Fruit fly (Drosophila melanogaster) whole organism, embryonic: ENCODE measurements around the gene CG43897.

Source experiments
- Aef1 ChIP-seq: fragments of 200-800 bp; sonication (Bioruptor generic); IDR thresholded peaks from 3 replicates; pipeline ENCODE4 v1.3.6; 2022; ENCODE audit warnings: missing biosample characterization, missing genetic modification characterization
- CG10147 ChIP-seq: fragments of 200-800 bp; sonication (Bioruptor generic); optimal IDR thresholded peaks from 2 replicates; lab custom pipeline; 2019; ENCODE audit warnings: missing biosample characterization, mild to moderate bottlenecking, missing genetic modification characterization, moderate library complexity
- CG10267 ChIP-seq: fragments of 200-800 bp; sonication (Bioruptor generic); optimal IDR thresholded peaks from 2 replicates; lab custom pipeline; 2018; ENCODE audit warnings: missing biosample characterization, mild to moderate bottlenecking, missing genetic modification characterization, moderate library complexity
- CG10979 ChIP-seq: fragments of 200-800 bp; sonication (Bioruptor generic); optimal IDR thresholded peaks from 2 replicates; lab custom pipeline; 2018; ENCODE audit warnings: missing biosample characterization, mild to moderate bottlenecking, missing genetic modification characterization, moderate library complexity
- CG12155 ChIP-seq: fragments of 200-800 bp; sonication (Bioruptor generic); optimal IDR thresholded peaks from 3 replicates; lab custom pipeline; 2016; ENCODE audit warnings: missing biosample characterization, missing genetic modification characterization
- CG1233 ChIP-seq: fragments of 200-800 bp; sonication (Bioruptor generic); optimal IDR thresholded peaks from 4 replicates; lab custom pipeline; 2018; ENCODE audit warnings: missing biosample characterization, mild to moderate bottlenecking, missing genetic modification characterization
- CG14860 ChIP-seq: fragments of 200-800 bp; sonication (Bioruptor generic); IDR thresholded peaks from 3 replicates; pipeline ENCODE4 v1.3.6; 2022; ENCODE audit warnings: missing biosample characterization, missing genetic modification characterization; ENCODE audit not compliant: partially characterized antibody
- CG17359 ChIP-seq: fragments of 200-800 bp; sonication (Bioruptor generic); optimal IDR thresholded peaks from 3 replicates; lab custom pipeline; 2018; ENCODE audit warnings: missing biosample characterization, mild to moderate bottlenecking, missing genetic modification characterization, moderate library complexity
- CG17568 ChIP-seq: fragments of 200-800 bp; sonication (Bioruptor generic); optimal IDR thresholded peaks from 2 replicates; lab custom pipeline; 2018; ENCODE audit warnings: missing biosample characterization, mild to moderate bottlenecking, missing genetic modification characterization, moderate library complexity
- CG17829 ChIP-seq: fragments of 200-800 bp; optimal IDR thresholded peaks from 2 replicates; lab custom pipeline; 2019; ENCODE audit warnings: missing biosample characterization, mild to moderate bottlenecking, missing genetic modification characterization, moderate library complexity
- CG30431 ChIP-seq: fragments of 200-800 bp; sonication (Bioruptor generic); optimal IDR thresholded peaks from 2 replicates; lab custom pipeline; 2017; ENCODE audit warnings: missing biosample characterization, missing genetic modification characterization
- CG31388 ChIP-seq: fragments of 200-800 bp; sonication (Bioruptor generic); optimal IDR thresholded peaks from 2 replicates; lab custom pipeline; 2016; ENCODE audit warnings: missing biosample characterization, missing genetic modification characterization
- CG31441 ChIP-seq: fragments of 200-800 bp; sonication (Bioruptor generic); IDR thresholded peaks from 2 replicates; pipeline ENCODE4 v1.3.6; 2022; ENCODE audit warnings: missing biosample characterization, missing genetic modification characterization
- CG32767 ChIP-seq: fragments of 200-800 bp; sonication (Bioruptor generic); IDR thresholded peaks from 2 replicates; pipeline ENCODE4 v1.3.6; 2022; ENCODE audit warnings: missing biosample characterization, missing genetic modification characterization
- CG33213 ChIP-seq: fragments of 200-800 bp; sonication (Bioruptor generic); optimal IDR thresholded peaks from 3 replicates; lab custom pipeline; 2016; ENCODE audit warnings: missing biosample characterization, missing genetic modification characterization
- CG34224 ChIP-seq: fragments of 200-800 bp; sonication (Bioruptor generic); IDR thresholded peaks from 3 replicates; pipeline ENCODE4 v1.3.6; 2022; ENCODE audit warnings: missing biosample characterization, missing genetic modification characterization; ENCODE audit not compliant: partially characterized antibody
- CG3847 ChIP-seq: fragments of 200-800 bp; sonication (Bioruptor generic); IDR thresholded peaks from 2 replicates; pipeline ENCODE4 v1.3.6; 2022; ENCODE audit warnings: missing biosample characterization, missing genetic modification characterization
- CG5180 ChIP-seq: fragments of 200-800 bp; sonication (Bioruptor generic); optimal IDR thresholded peaks from 3 replicates; lab custom pipeline; 2017; ENCODE audit warnings: missing biosample characterization, missing genetic modification characterization, mild to moderate bottlenecking, moderate library complexity, missing genetic modification reagents
- CG6765 ChIP-seq: fragments of 200-800 bp; sonication (Bioruptor generic); optimal IDR thresholded peaks from 3 replicates; lab custom pipeline; 2017; ENCODE audit warnings: missing biosample characterization, mild to moderate bottlenecking, missing genetic modification characterization
- CG7928 ChIP-seq: fragments of 200-800 bp; sonication (Bioruptor generic); optimal IDR thresholded peaks from 2 replicates; lab custom pipeline; 2017; ENCODE audit warnings: missing biosample characterization, mild to moderate bottlenecking, missing genetic modification characterization
- CG8290 ChIP-seq, 3 experiments: fragments of 200-800 bp; sonication (Bioruptor generic); optimal IDR thresholded peaks; 2 replicates each; lab custom pipeline; 2016 to 2019; ENCODE audit warnings: missing biosample characterization in 3 of 3, missing genetic modification characterization in 3 of 3, mild to moderate bottlenecking in 2 of 3, moderate library complexity in 1 of 3
- CG8359 ChIP-seq: fragments of 200-800 bp; sonication (Bioruptor generic); optimal IDR thresholded peaks from 2 replicates; lab custom pipeline; 2017; ENCODE audit warnings: missing biosample characterization, mild to moderate bottlenecking, missing genetic modification characterization, borderline replicate concordance
- CG9609 ChIP-seq: fragments of 200-800 bp; sonication (Bioruptor generic); optimal IDR thresholded peaks from 3 replicates; lab custom pipeline; 2016; ENCODE audit warnings: missing biosample characterization, missing genetic modification characterization
- CG9727 ChIP-seq: fragments of 200-800 bp; sonication (Bioruptor generic); optimal IDR thresholded peaks from 3 replicates; lab custom pipeline; 2017; ENCODE audit warnings: missing biosample characterization, mild to moderate bottlenecking, missing genetic modification characterization
- CG9797 ChIP-seq: fragments of 200-800 bp; sonication (Bioruptor generic); optimal IDR thresholded peaks from 3 replicates; lab custom pipeline; 2018; ENCODE audit warnings: missing biosample characterization, mild to moderate bottlenecking, missing genetic modification characterization
- Camta ChIP-seq: fragments of 200-800 bp; sonication (Bioruptor generic); optimal IDR thresholded peaks from 2 replicates; lab custom pipeline; 2016; ENCODE audit warnings: missing biosample characterization, missing genetic modification characterization
- Doc3 ChIP-seq: fragments of 200-800 bp; sonication (Bioruptor generic); IDR thresholded peaks from 3 replicates; pipeline ENCODE4 v1.3.6; 2022; ENCODE audit warnings: missing biosample characterization, missing genetic modification characterization; ENCODE audit not compliant: partially characterized antibody
- Dp ChIP-seq: fragments of 200-800 bp; sonication (Bioruptor generic); optimal IDR thresholded peaks from 2 replicates; lab custom pipeline; 2018; ENCODE audit warnings: missing biosample characterization, mild to moderate bottlenecking, missing genetic modification characterization, moderate library complexity
- E2f2 ChIP-seq: fragments of 200-800 bp; sonication (Bioruptor generic); IDR thresholded peaks from 2 replicates; pipeline ENCODE4 v1.3.6; 2022; ENCODE audit warnings: missing biosample characterization, missing genetic modification characterization
- Elba2 ChIP-seq: fragments of 200-800 bp; sonication (Bioruptor generic); optimal IDR thresholded peaks from 3 replicates; lab custom pipeline; 2016; ENCODE audit warnings: missing biosample characterization, missing genetic modification characterization
- Gsc ChIP-seq: fragments of 200-800 bp; sonication (Bioruptor generic); IDR thresholded peaks from 2 replicates; pipeline ENCODE4 v1.3.6; 2022; ENCODE audit warnings: missing biosample characterization, missing genetic modification characterization
- Mes4 ChIP-seq: fragments of 200-800 bp; sonication (Bioruptor generic); optimal IDR thresholded peaks from 2 replicates; lab custom pipeline; 2016; ENCODE audit warnings: missing biosample characterization, missing genetic modification characterization
- Sry-δ ChIP-seq: fragments of 200-800 bp; sonication (Bioruptor generic); optimal IDR thresholded peaks from 2 replicates; lab custom pipeline; 2016; ENCODE audit warnings: missing biosample characterization, missing genetic modification characterization
- al ChIP-seq: fragments of 200-800 bp; sonication (Bioruptor generic); IDR thresholded peaks from 2 replicates; pipeline ENCODE4 v1.3.6; 2022; ENCODE audit warnings: missing biosample characterization, missing genetic modification characterization
- bbx ChIP-seq: fragments of 200-800 bp; sonication (Bioruptor generic); IDR thresholded peaks from 2 replicates; pipeline ENCODE4 v1.3.6; 2022; ENCODE audit warnings: missing biosample characterization, missing genetic modification characterization; ENCODE audit not compliant: partially characterized antibody
- crc ChIP-seq: fragments of 200-800 bp; sonication (Bioruptor generic); optimal IDR thresholded peaks from 2 replicates; lab custom pipeline; 2016; ENCODE audit warnings: missing biosample characterization, missing genetic modification characterization
- crp ChIP-seq, 2 experiments: fragments of 200-800 bp; sonication (Bioruptor generic); optimal IDR thresholded peaks; 2 replicates in 1 of 2; 3 replicates in 1 of 2; lab custom pipeline; 2017; ENCODE audit warnings: missing biosample characterization in 2 of 2, missing genetic modification characterization in 2 of 2, mild to moderate bottlenecking in 1 of 2, moderate library complexity in 1 of 2
- dimm ChIP-seq: fragments of 200-800 bp; sonication (Bioruptor generic); IDR thresholded peaks from 2 replicates; pipeline ENCODE4 v1.3.6; 2022; ENCODE audit warnings: missing biosample characterization, missing genetic modification characterization
- dmrt11E ChIP-seq: fragments of 200-800 bp; sonication (Bioruptor generic); optimal IDR thresholded peaks from 3 replicates; lab custom pipeline; 2018; ENCODE audit warnings: missing biosample characterization, mild to moderate bottlenecking, missing genetic modification characterization, moderate library complexity
- exex ChIP-seq: fragments of 200-800 bp; sonication (Bioruptor generic); optimal IDR thresholded peaks from 4 replicates; lab custom pipeline; 2018; ENCODE audit warnings: missing biosample characterization, mild to moderate bottlenecking, missing genetic modification characterization, moderate library complexity
- gro ChIP-seq: fragments of 200-800 bp; sonication (Bioruptor generic); optimal IDR thresholded peaks from 2 replicates; lab custom pipeline; 2016; ENCODE audit warnings: missing biosample characterization, missing genetic modification characterization
- h ChIP-seq: fragments of >200 bp; optimal IDR thresholded peaks from 2 replicates; lab custom pipeline; 2017
- her ChIP-seq: fragments of 200-800 bp; sonication (Bioruptor generic); optimal IDR thresholded peaks from 2 replicates; lab custom pipeline; 2016; ENCODE audit warnings: missing biosample characterization, missing genetic modification characterization
- nmo ChIP-seq: fragments of 200-800 bp; sonication (Bioruptor generic); optimal IDR thresholded peaks from 2 replicates; lab custom pipeline; 2018; ENCODE audit warnings: missing biosample characterization, mild to moderate bottlenecking, missing genetic modification characterization, moderate library complexity
- pzg ChIP-seq: fragments of 200-800 bp; sonication (Bioruptor generic); optimal IDR thresholded peaks from 3 replicates; lab custom pipeline; 2018; ENCODE audit warnings: missing biosample characterization, mild to moderate bottlenecking, missing genetic modification characterization, moderate library complexity
- sd ChIP-seq: fragments of 200-800 bp; sonication (Bioruptor generic); optimal IDR thresholded peaks from 3 replicates; lab custom pipeline; 2018; ENCODE audit warnings: missing biosample characterization, mild to moderate bottlenecking, missing genetic modification characterization, moderate library complexity
- sens ChIP-seq: fragments of 200-800 bp; sonication (Bioruptor generic); peaks from one replicate; lab custom pipeline; 2016; ENCODE audit warnings: missing biosample characterization, missing genetic modification characterization
- tna ChIP-seq: fragments of 200-800 bp; sonication (Bioruptor generic); IDR thresholded peaks from 2 replicates; pipeline ENCODE4 v1.3.6; 2022; ENCODE audit warnings: missing biosample characterization, missing genetic modification characterization; ENCODE audit not compliant: partially characterized antibody
- unc-4 ChIP-seq: fragments of 200-800 bp; sonication (Bioruptor generic); IDR thresholded peaks from 2 replicates; pipeline ENCODE4 v1.3.6; 2022; ENCODE audit warnings: missing biosample characterization, missing genetic modification characterization; ENCODE audit not compliant: partially characterized antibody
- zfh2 ChIP-seq: fragments of 200-800 bp; sonication (Bioruptor generic); optimal IDR thresholded peaks from 2 replicates; lab custom pipeline; 2016; ENCODE audit warnings: missing biosample characterization, missing genetic modification characterization

CG43897 gene

DNA sequence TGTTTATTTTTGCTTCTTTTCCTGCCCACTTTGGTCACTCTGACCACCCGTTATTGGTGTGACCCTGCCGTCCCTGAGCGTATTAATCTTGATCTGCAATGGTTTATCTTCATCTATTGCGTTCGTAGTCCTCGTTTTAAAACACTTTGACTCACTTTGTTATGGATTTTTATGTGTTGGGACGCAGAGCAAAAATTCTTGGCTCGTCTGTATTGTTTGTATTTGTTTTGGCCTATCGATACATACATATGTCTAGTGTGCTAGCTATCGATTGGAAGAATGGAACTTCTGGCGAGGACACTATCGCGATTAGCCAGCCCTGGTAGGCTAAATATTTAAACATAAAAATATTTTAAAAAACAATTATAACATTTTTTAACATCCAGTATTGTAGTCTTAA, 46.0 kb downstream of the CG43897 start, which contains the start of gene CG10809 (continued):
- TF ChIP-seq sd (tag; lab: Kevin White, UChicago) (peak; percentile 61), unc-4 (peak; percentile 91), pzg (GFP tag; lab: Kevin White, UChicago) (peak; percentile 85), tna (GFP tag; lab: Robert Waterston, UW) (peak; percentile 89), exex (tag; lab: Kevin White, UChicago) (peak; percentile 8), CG10147 (GFP tag; lab: Kevin White, UChicago) (peak; percentile 4), CG31388 (no peak), E2f2 (GFP tag; lab: Robert Waterston, UW) (peak; percentile 59), crc (GFP tag; lab: Kevin White, UChicago) (no peak), Gsc (GFP tag; lab: Robert Waterston, UW) (no peak), CG7928 (peak; percentile 93), CG17568 (GFP tag; lab: Kevin White, UChicago) (no peak), bbx (GFP tag; lab: Robert Waterston, UW) (peak; percentile 92), CG14860 (GFP tag; lab: Robert Waterston, UW) (peak; percentile 88), crp (GFP tag; optimal IDR thresholded peaks at IDR 0.05; lab: Kevin White, UChicago) (peak in 1 of 2 experiments; percentile 32), Mes4 (peak; percentile 6), CG8290 (GFP tag; optimal IDR thresholded peaks at IDR 0.05; lab: Kevin White, UChicago) (peak; percentile 34), CG8290 (tag; optimal IDR thresholded peaks at IDR 0.05; lab: Kevin White, UChicago) (no peak), CG10979 (peak; percentile 24), CG9797 (GFP tag; lab: Kevin White, UChicago) (peak; percentile 88), CG17829 (tag; lab: Kevin White, UChicago) (peak; percentile 42), dmrt11E (tag; lab: Kevin White, UChicago) (peak; percentile 48), dimm (GFP tag; lab: Robert Waterston, UW) (no peak), Sry-δ (GFP tag; lab: Kevin White, UChicago) (peak; percentile 91), Aef1 (GFP tag; lab: Robert Waterston, UW) (peak; percentile 40; the same call in 2 of the 3 replicates), CG1233 (GFP tag; lab: Kevin White, UChicago) (no peak), zfh2 (peak; percentile 44), CG3847 (GFP tag; lab: Robert Waterston, UW) (peak; percentile 22; the same call in 1 of the 2 replicates), sens (GFP tag; lab: Kevin White, UChicago) (peak; percentile 67), CG17359 (peak; percentile 6), CG10267 (peak; percentile 74), CG9727 (GFP tag; lab: Kevin White, UChicago) (peak; percentile 48), CG34224 (peak; percentile 92), CG31441 (GFP tag; lab: Robert Waterston, UW) (0 out of 2 replicates have a peak, but pooled peaks have one; percentile 13), h (lab: Kevin White, UChicago) (no peak), CG9609 (peak; percentile 20), CG32767 (GFP tag; lab: Robert Waterston, UW) (peak; percentile 73), her (GFP tag; lab: Kevin White, UChicago) (peak; percentile 22), Doc3 (GFP tag; lab: Robert Waterston, UW) (peak; percentile 86), nmo (GFP tag; lab: Kevin White, UChicago) (peak; percentile 75), CG12155 (GFP tag; lab: Kevin White, UChicago) (peak; percentile 37), CG5180 (GFP tag; lab: Kevin White, UChicago) (no peak), CG33213 (GFP tag; lab: Kevin White, UChicago) (no peak), Camta (GFP tag; lab: Kevin White, UChicago) (no peak), CG30431 (no peak), Dp (GFP tag; lab: Kevin White, UChicago) (peak; percentile 59), CG8359 (GFP tag; lab: Kevin White, UChicago) (no peak), al (GFP tag; lab: Robert Waterston, UW) (peak; percentile 49), CG6765 (GFP tag; lab: Kevin White, UChicago) (no peak), Elba2 (peak; percentile 49), gro (GFP tag; lab: Kevin White, UChicago) (peak; percentile 38)
